Fruit fly (Drosophila melanogaster) whole organism, adult: ENCODE data around the gene CG15368.
A peak's percentile ranks its signal among the peaks of the same experiment; 100 is the strongest.

Source experiments
- CG11617 ChIP-seq: fragments of 200-800 bp; sonication (Bioruptor generic); optimal IDR thresholded peaks from 2 replicates; lab custom pipeline; 2017; ENCODE audit warnings: mild to moderate bottlenecking, missing biosample characterization, missing genetic modification reagents, missing genetic modification characterization
- CG12768 ChIP-seq: fragments of 200-800 bp; sonication (Bioruptor generic); optimal IDR thresholded peaks from 2 replicates; lab custom pipeline; 2017; ENCODE audit warnings: missing biosample characterization, missing genetic modification characterization, mild to moderate bottlenecking, moderate library complexity, missing genetic modification reagents
- CG14711 ChIP-seq: fragments of 200-800 bp; sonication (Bioruptor generic); optimal IDR thresholded peaks from 2 replicates; lab custom pipeline; 2018; ENCODE audit warnings: missing biosample characterization, mild to moderate bottlenecking, missing genetic modification characterization, moderate library complexity
- CG1620 ChIP-seq: fragments of 200-800 bp; sonication (Bioruptor generic); optimal IDR thresholded peaks from 2 replicates; lab custom pipeline; 2016; ENCODE audit warnings: missing biosample characterization, missing genetic modification characterization
- CG33017 ChIP-seq: fragments of 200-800 bp; sonication (Bioruptor generic); optimal IDR thresholded peaks from 2 replicates; lab custom pipeline; 2018; ENCODE audit warnings: missing biosample characterization, mild to moderate bottlenecking, missing genetic modification characterization, moderate library complexity
- CG5204 ChIP-seq: fragments of 200-800 bp; sonication (Bioruptor generic); optimal IDR thresholded peaks from 2 replicates; lab custom pipeline; 2016; ENCODE audit warnings: missing biosample characterization, missing genetic modification characterization
- CG7045 ChIP-seq: fragments of 200-800 bp; sonication (Bioruptor generic); optimal IDR thresholded peaks from 2 replicates; lab custom pipeline; 2017; ENCODE audit warnings: missing biosample characterization, mild to moderate bottlenecking, missing genetic modification characterization
- CG7101 ChIP-seq: fragments of 200-800 bp; sonication (Bioruptor generic); optimal IDR thresholded peaks from 2 replicates; lab custom pipeline; 2018; ENCODE audit warnings: missing biosample characterization, mild to moderate bottlenecking, missing genetic modification characterization, moderate library complexity
- Clk ChIP-seq: fragments of 200-800 bp; sonication (Bioruptor generic); optimal IDR thresholded peaks from 2 replicates; lab custom pipeline; 2017; ENCODE audit warnings: missing biosample characterization, missing genetic modification characterization
- Crg-1 ChIP-seq: fragments of 200-800 bp; sonication (Bioruptor generic); optimal IDR thresholded peaks from 2 replicates; lab custom pipeline; 2016; ENCODE audit warnings: missing biosample characterization, missing genetic modification characterization
- Hr96 ChIP-seq: fragments of 200-800 bp; sonication (Bioruptor generic); optimal IDR thresholded peaks from 2 replicates; lab custom pipeline; 2016; ENCODE audit warnings: missing biosample characterization, missing genetic modification characterization
- Mnt ChIP-seq: fragments of 200-800 bp; sonication (Bioruptor generic); optimal IDR thresholded peaks from 2 replicates; lab custom pipeline; 2016; ENCODE audit warnings: missing biosample characterization, mild to moderate bottlenecking, missing genetic modification characterization
- bab1 ChIP-seq: fragments of 200-800 bp; sonication (Bioruptor generic); optimal IDR thresholded peaks from 3 replicates; lab custom pipeline; 2019; ENCODE audit warnings: missing biosample characterization, mild to moderate bottlenecking, missing genetic modification characterization, moderate library complexity
- cic ChIP-seq: fragments of 200-800 bp; sonication (Bioruptor generic); optimal IDR thresholded peaks from 2 replicates; lab custom pipeline; 2017; ENCODE audit warnings: missing biosample characterization, mild to moderate bottlenecking, missing genetic modification characterization, moderate library complexity
- cnc ChIP-seq, 2 experiments: fragments of >200 bp; optimal IDR thresholded peaks; 2 replicates each; lab custom pipeline; 2017
- kay ChIP-seq: fragments of 200-800 bp; sonication (Bioruptor generic); peaks from one replicate; lab custom pipeline; 2016; ENCODE audit warnings: missing biosample characterization, missing genetic modification characterization, borderline replicate concordance
- ovo ChIP-seq: fragments of 200-800 bp; sonication (Bioruptor generic); optimal IDR thresholded peaks from 2 replicates; lab custom pipeline; 2016; ENCODE audit warnings: missing biosample characterization, missing genetic modification characterization
- pad ChIP-seq: fragments of 200-800 bp; sonication (Bioruptor generic); optimal IDR thresholded peaks from 3 replicates; lab custom pipeline; 2017; ENCODE audit warnings: missing biosample characterization, missing genetic modification characterization, mild to moderate bottlenecking, moderate library complexity, missing genetic modification reagents
- tj ChIP-seq: fragments of 200-800 bp; sonication (Bioruptor generic); optimal IDR thresholded peaks from 3 replicates; lab custom pipeline; 2017; ENCODE audit warnings: missing biosample characterization, mild to moderate bottlenecking, missing genetic modification characterization, moderate library complexity
- toe ChIP-seq: fragments of 200-800 bp; sonication (Bioruptor generic); optimal IDR thresholded peaks from 2 replicates; lab custom pipeline; 2016; ENCODE audit warnings: missing biosample characterization, missing genetic modification characterization

Gene CG15368

DNA sequence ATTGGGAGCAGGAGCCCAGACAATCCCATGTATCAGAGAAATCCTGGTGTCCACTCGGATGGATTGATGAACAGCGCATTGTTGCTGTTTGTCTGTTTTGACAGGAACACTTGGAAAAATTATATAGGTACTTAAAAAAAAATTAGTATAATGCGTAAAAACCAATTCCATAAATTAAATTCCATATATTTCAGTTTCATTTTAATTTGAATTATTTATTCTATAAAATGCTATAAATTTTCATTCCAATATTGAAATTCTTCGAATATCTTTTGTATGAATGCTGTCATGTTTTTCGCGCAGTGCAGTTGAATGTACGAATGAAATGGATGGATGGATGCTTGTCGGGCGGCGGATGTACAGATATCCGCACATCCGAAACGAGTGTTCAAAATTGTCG is 4.8 kb upstream of the CG15368 start, which contains the start of gene SmydA-9:
SmydA-9 (minus strand) TSS at position 101 of the 400 bp plus-strand sequence.
- TF ChIP-seq pad (GFP tag; lab: Kevin White, UChicago) (no peak), Crg-1 (GFP tag; lab: Kevin White, UChicago) (no peak), CG12768 (GFP tag; lab: Kevin White, UChicago) (no peak), tj (no peak), Hr96 (GFP tag; lab: Kevin White, UChicago) (no peak)

dm6 chrX:9214576-9214975 is 1.0 kb upstream of the CG15368 start, which contains the start of gene Obp8a:
Gene Obp8a (plus strand): TSS chrX:9214876.
- TF ChIP-seq CG7101 (no peak), bab1 (GFP tag; lab: Kevin White, UChicago) (no peak), Hr96 (GFP tag; lab: Kevin White, UChicago) (no peak), Mnt (GFP tag; lab: Kevin White, UChicago) (no peak), cnc (optimal IDR thresholded peaks at IDR 0.05; lab: Kevin White, UChicago) (no peak), pad (GFP tag; lab: Kevin White, UChicago) (no peak), CG7045 (GFP tag; lab: Kevin White, UChicago) (no peak), CG12768 (GFP tag; lab: Kevin White, UChicago) (no peak), CG1620 (no peak), CG33017 (tag; lab: Kevin White, UChicago) (no peak), toe (no peak)

DNA sequence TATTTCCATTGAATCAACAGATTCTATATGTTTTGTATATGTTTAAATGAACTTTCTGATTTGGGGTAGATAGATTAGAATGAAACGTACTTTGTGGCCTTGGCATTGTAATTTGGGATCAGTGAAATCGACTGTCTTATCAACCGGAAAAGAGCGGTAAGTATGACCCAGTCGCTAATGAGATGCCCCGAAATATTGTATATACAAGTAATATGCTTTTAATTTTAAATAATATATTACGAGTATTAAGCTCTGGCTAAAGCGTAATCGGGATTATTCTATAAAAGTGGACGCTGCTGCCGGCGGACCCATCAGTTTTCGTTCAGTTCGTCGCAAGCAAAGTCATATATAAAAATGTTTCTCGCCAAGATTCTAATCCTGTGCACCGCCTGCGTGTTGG is 987 bp downstream of the CG15368 start, which contains the start of gene CG15369:
CG15369 (plus strand) TSS at position 301 of the 400 bp plus-strand sequence.
- no peak for TF ChIP-seq Hr96 (GFP tag; lab: Kevin White, UChicago)
- no peak for TF ChIP-seq CG33017 (tag; lab: Kevin White, UChicago)
- TF ChIP-seq CG12768 (GFP tag; lab: Kevin White, UChicago), result no peak
- no peak for TF ChIP-seq pad (GFP tag; lab: Kevin White, UChicago)
- no peak for TF ChIP-seq toe

dm6 chrX:9220434-9220833 is 4.8 kb downstream of the CG15368 start:
- TF ChIP-seq CG33017 (tag; lab: Kevin White, UChicago) (peak; percentile 9), Mnt (GFP tag; lab: Kevin White, UChicago) (no peak), bab1 (GFP tag; lab: Kevin White, UChicago) (peak; percentile 26), Crg-1 (GFP tag; lab: Kevin White, UChicago) (no peak), CG5204 (no peak)

DNA sequence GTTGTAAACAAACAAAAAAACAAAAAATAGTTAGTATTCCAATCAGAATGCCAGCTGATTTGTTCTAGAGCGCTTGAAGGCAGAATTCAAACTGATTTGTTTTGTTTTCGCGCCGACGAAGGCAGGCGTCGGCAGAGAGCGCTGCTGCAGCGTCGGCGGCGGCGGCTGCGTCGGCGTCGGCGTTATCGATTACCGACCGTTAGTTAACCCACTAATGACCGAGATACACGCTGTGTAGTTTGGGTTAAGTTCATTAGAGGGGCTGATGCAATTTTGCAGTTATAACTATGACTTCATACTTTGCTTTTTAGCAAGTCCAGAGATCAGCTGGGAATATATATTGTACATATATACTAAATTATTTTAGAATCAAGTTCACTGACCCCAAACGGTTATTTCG is 7.6 kb downstream of the CG15368 start, which contains the start of gene t:
t (minus strand) TSS at position 76 of the 400 bp plus-strand sequence.
- no peak for TF ChIP-seq pad (GFP tag; lab: Kevin White, UChicago)
- peak; percentile 17 for TF ChIP-seq CG5204

dm6 chrX:9224423-9224822 is 8.8 kb downstream of the CG15368 start:
- peak; percentile 30 for TF ChIP-seq ovo (GFP tag; lab: Kevin White, UChicago)
- TF ChIP-seq pad (GFP tag; lab: Kevin White, UChicago), result no peak

- no peak for TF ChIP-seq pad (GFP tag; lab: Kevin White, UChicago)
- TF ChIP-seq bab1 (GFP tag; lab: Kevin White, UChicago), result no peak
Observed at dm6 chrX:9225137-9225536, 9.6 kb downstream of the CG15368 start, which contains the start of gene CG15370. Gene CG15370 (plus strand): TSS chrX:9225437.

dm6 chrX:9226837-9227236 is 11.3 kb downstream of the CG15368 start, which contains the start of gene Gr8a:
Gene Gr8a (plus strand): TSS chrX:9227137.
- TF ChIP-seq cic (GFP tag; lab: Kevin White, UChicago) (no peak), Clk (no peak), CG12768 (GFP tag; lab: Kevin White, UChicago) (no peak), Hr96 (GFP tag; lab: Kevin White, UChicago) (no peak), ovo (GFP tag; lab: Kevin White, UChicago) (no peak), CG5204 (no peak), cnc (optimal IDR thresholded peaks at IDR 0.05; lab: Kevin White, UChicago) (no peak), tj (no peak), Mnt (GFP tag; lab: Kevin White, UChicago) (no peak), toe (no peak), CG1620 (no peak), bab1 (GFP tag; lab: Kevin White, UChicago) (no peak), CG7101 (no peak), CG11617 (GFP tag; lab: Kevin White, UChicago) (no peak), CG7045 (GFP tag; lab: Kevin White, UChicago) (no peak), pad (GFP tag; lab: Kevin White, UChicago) (no peak), CG33017 (tag; lab: Kevin White, UChicago) (no peak), Crg-1 (GFP tag; lab: Kevin White, UChicago) (no peak), kay (no peak), CG14711 (no peak)
